Worm (Caenorhabditis elegans): ENCODE data around the gene scav-2.

Gene scav-2

ce11 chrIII:13530017-13530416 is 25.1 kb downstream of the scav-2 start (continued):
- TF ChIP-seq mxl-1 (tag; optimal IDR thresholded peaks at IDR 0.05) (no peak), ets-4 (GFP tag; optimal IDR thresholded peaks at IDR 0.05) (no peak), nhr-80 (tag; optimal IDR thresholded peaks at IDR 0.05) (no peak), mcd-1 (GFP tag; IDR thresholded peaks at IDR 0.05) (peak; percentile 95), egl-18 (GFP tag; IDR thresholded peaks at IDR 0.05) (no peak), athp-1 (tag; optimal IDR thresholded peaks at IDR 0.05) (no peak), nhr-90 (tag; optimal IDR thresholded peaks at IDR 0.05) (no peak)

- no peak for TF ChIP-seq lir-1 (GFP tag; conservative IDR thresholded peaks at IDR 0.05)
- TF ChIP-seq cebp-1 (GFP tag; IDR thresholded peaks at IDR 0.05), result no peak
- TF ChIP-seq cebp-1 (tag; optimal IDR thresholded peaks at IDR 0.05), result peak; percentile 33
- TF ChIP-seq attf-5 (GFP tag; optimal IDR thresholded peaks at IDR 0.05), result peak; percentile 11
- TF ChIP-seq ets-4 (GFP tag; optimal IDR thresholded peaks at IDR 0.05), result no peak
- no peak for TF ChIP-seq Y56A3A.18 (GFP tag; IDR thresholded peaks at IDR 0.05)
- TF ChIP-seq unc-62 (GFP tag; optimal IDR thresholded peaks at IDR 0.05), result peak; percentile 17
- TF ChIP-seq chd-7 (tag; optimal IDR thresholded peaks at IDR 0.05), result no peak
- TF ChIP-seq pha-4 (tag; optimal IDR thresholded peaks at IDR 0.05), result peak; percentile 36
- TF ChIP-seq let-607 (tag; optimal IDR thresholded peaks at IDR 0.05), result peak; percentile 87 to 94
- TF ChIP-seq tbp1 (GFP tag; optimal IDR thresholded peaks at IDR 0.05), result peak; percentile 16
- peak; percentile 92 for TF ChIP-seq nhr-80 (tag; optimal IDR thresholded peaks at IDR 0.05)
- peak; percentile 39; the same call in 1 of the 2 replicates for TF ChIP-seq Y95B8A.8 (GFP tag; IDR thresholded peaks at IDR 0.05)
- 0 out of 2 replicates have a peak, but pooled peaks have one; percentile 12 for TF ChIP-seq hmg-1.2 (GFP tag; IDR thresholded peaks at IDR 0.05)
- no peak for TF ChIP-seq Y79H2A.3 (GFP tag; conservative IDR thresholded peaks at IDR 0.05)
- peak; percentile 20; the same call in 1 of the 2 replicates for TF ChIP-seq dox-1 (GFP tag; IDR thresholded peaks at IDR 0.05)
These were observed 26.5 kb downstream of the scav-2 start for ce11 chrIII:13528513-13529249.

DNA sequence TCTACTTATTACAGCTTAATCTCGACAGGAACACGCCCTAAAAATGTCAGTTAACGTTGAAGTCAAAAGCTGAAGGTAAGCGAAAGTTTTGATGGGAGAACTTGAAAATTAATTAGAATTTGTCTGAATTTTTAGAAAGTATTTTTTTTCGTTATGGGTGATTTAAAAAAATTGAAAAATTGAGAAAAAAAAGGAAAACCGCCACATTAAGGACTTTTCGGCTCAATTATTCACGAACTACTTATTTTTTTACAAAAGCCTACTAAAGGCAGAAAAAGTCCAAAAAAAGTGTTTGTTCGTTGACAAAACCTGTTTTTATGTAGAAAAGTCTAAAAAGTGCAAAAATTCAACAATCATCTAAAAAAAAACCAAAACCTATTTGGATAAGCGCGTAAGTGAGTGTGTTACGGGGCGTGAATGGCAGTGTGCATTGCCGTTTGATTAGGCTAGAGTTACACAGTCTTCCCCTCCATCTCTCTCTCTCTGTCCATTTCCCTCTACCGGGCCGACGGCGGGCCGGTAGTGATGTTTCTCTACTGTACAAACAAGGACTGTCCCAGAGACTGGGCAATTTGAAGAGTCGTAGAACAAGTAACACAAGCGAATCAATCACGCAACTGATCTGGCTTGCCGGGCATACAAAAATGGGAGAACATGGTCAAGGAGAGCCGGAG is 27.6 kb downstream of the scav-2 start, which contains the start of gene lron-13:
lron-13 (plus strand) TSS at position 15 of the 674 bp plus-strand sequence.
- TF ChIP-seq mcd-1 (GFP tag; IDR thresholded peaks at IDR 0.05) (peak; percentile 49), F37B4.10 (GFP tag; IDR thresholded peaks at IDR 0.05) (0 out of 2 replicates have a peak, but pooled peaks have one; percentile 20), nfya-1 (tag; optimal IDR thresholded peaks at IDR 0.05; ENCODE audit: borderline replicate concordance, insufficient read depth) (no peak), hmg-1.2 (GFP tag; IDR thresholded peaks at IDR 0.05) (peak; percentile 30; the same call in 1 of the 2 replicates), ets-4 (GFP tag; optimal IDR thresholded peaks at IDR 0.05) (no peak), nhr-80 (tag; optimal IDR thresholded peaks at IDR 0.05) (peak; percentile 74), athp-1 (tag; optimal IDR thresholded peaks at IDR 0.05) (no peak), ceh-40 (GFP tag; IDR thresholded peaks at IDR 0.05) (no peak), dox-1 (GFP tag; IDR thresholded peaks at IDR 0.05) (peak; percentile 58), rpc-1 (optimal IDR thresholded peaks at IDR 0.05) (no peak), rpc-1 (tag; optimal IDR thresholded peaks at IDR 0.05) (no peak), sdz-38 (tag; optimal IDR thresholded peaks at IDR 0.05) (no peak), attf-6 (GFP tag; IDR thresholded peaks at IDR 0.05) (0 out of 2 replicates have a peak, but pooled peaks have one; percentile 28), D2030.7 (GFP tag; IDR thresholded peaks at IDR 0.05) (no peak), hmg-20 (GFP tag; IDR thresholded peaks at IDR 0.05) (no peak), chd-7 (tag; optimal IDR thresholded peaks at IDR 0.05) (peak; percentile 32), cebp-1 (GFP tag; IDR thresholded peaks at IDR 0.05) (no peak), cebp-1 (tag; optimal IDR thresholded peaks at IDR 0.05) (peak; percentile 13), Y53G8AR.9 (GFP tag; conservative IDR thresholded peaks at IDR 0.05) (0 out of 2 replicates have a peak, but pooled peaks have one; percentile 48), madf-6 (GFP tag; IDR thresholded peaks at IDR 0.05) (0 out of 2 replicates have a peak, but pooled peaks have one; percentile 27)

Data from whole organism, young adult.